Fruit fly (Drosophila melanogaster): ENCODE results near the gene CG43321.

The CG43321 gene

DNA sequence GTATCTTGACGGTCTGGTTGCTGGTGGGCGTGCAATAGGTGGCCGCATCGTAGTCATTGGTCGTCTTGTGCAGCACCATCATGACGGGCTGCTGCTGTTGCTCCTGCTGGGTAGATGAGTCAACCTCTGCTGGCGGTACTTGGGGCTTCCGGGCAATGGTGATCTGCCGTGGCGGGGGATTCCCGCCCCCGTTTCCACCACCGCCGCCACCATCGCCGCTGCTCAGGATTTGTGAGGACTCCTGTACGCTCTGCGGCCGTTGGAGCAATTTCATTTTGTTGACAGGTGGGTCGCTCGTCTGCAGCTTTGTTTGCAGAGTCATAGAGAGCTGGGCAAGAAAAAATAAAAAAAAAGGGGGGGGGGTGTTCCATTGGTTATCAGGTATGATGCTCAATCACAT lies 14.2 kb downstream of the CG43321 start:
- TF ChIP-seq Rel (GFP tag; optimal IDR thresholded peaks at IDR 0.05) = no peak
- peak; percentile 65 for TF ChIP-seq Rel (tag; optimal IDR thresholded peaks at IDR 0.05)
- no peak for TF ChIP-seq jim (GFP tag; optimal IDR thresholded peaks at IDR 0.05)

DNA sequence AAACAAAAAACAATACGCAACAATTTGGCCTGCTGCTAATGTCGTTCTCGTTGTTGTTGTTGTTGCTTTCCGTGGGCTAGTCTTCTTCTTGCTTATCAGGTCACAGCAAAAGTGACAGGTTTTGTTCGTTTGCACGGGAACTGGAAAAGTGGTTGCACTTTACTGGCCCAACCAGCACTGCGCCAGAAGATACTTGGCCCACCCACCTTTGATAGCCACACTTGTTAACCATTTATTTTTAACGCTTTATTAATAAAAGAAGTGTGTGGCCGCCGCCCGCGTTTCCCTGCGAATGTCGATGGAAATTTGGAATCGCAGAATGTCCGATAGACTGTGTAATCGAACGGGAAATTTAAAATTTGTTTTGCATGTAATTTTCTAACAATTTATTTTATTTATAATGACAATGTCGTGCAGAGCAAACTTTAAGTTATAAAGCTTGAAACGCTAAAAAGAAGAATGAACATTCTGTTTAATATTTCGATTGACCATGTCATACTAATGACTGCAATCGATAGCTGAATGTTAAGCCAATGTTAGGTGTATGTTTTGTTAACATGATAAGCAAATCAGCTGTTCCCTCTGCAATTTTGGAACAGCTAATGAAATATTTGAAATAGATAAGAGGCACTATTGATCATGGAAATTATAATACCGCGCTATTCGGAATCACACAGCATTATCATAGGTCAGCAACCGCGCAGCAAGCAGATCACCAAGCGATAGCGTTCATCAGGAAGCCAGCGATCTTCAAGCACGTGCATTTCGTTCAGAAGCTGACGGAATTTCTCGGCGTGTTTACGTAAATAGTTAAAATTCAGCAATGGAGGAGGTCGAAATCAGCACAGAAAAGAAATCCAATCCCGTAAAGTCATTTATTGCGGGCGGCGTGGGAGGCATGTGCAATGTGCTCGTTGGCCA lies 15.2 kb downstream of the CG43321 start, which contains the start of the genes CG31908 and MME1:
TSS of gene CG31908 (minus strand) at position 402 of the 921 bp plus-strand sequence.
TSS of gene MME1 (plus strand) at position 539 of the 921 bp plus-strand sequence.
- peak; percentile 82 for TF ChIP-seq tai (GFP tag; optimal IDR thresholded peaks at IDR 0.05)
- peak; percentile 40 for TF ChIP-seq Myc (optimal IDR thresholded peaks at IDR 0.05)
- no peak for TF ChIP-seq usp (GFP tag; optimal IDR thresholded peaks at IDR 0.05)
- peak; percentile 23 for TF ChIP-seq Sp1 (GFP tag; optimal IDR thresholded peaks at IDR 0.05)
- peak; percentile 80 for TF ChIP-seq GATAd (GFP tag; optimal IDR thresholded peaks at IDR 0.05)
- no peak for TF ChIP-seq N (GFP tag; optimal IDR thresholded peaks at IDR 0.05)
- peak; percentile 20 for TF ChIP-seq sv (GFP tag; optimal IDR thresholded peaks at IDR 0.05)
- TF ChIP-seq pan (optimal IDR thresholded peaks at IDR 0.05) = no peak
- TF ChIP-seq Hr78 (GFP tag; optimal IDR thresholded peaks at IDR 0.05) = no peak
- TF ChIP-seq ey (GFP tag; optimal IDR thresholded peaks at IDR 0.05) = peak; percentile 65
- TF ChIP-seq dmrt93B (GFP tag; optimal IDR thresholded peaks at IDR 0.05) = no peak
- no peak for TF ChIP-seq CrebA (GFP tag; optimal IDR thresholded peaks at IDR 0.05; ENCODE audit: borderline replicate concordance)
- TF ChIP-seq Mio (GFP tag; optimal IDR thresholded peaks at IDR 0.05) = no peak
- TF ChIP-seq woc (GFP tag; optimal IDR thresholded peaks at IDR 0.05) = no peak
- no peak for TF ChIP-seq Dfd (GFP tag; optimal IDR thresholded peaks at IDR 0.05)
- peak; percentile 45 for TF ChIP-seq dsf (GFP tag; optimal IDR thresholded peaks at IDR 0.05; ENCODE audit: borderline replicate concordance)
- TF ChIP-seq Jra (GFP tag; optimal IDR thresholded peaks at IDR 0.05) = peak; percentile 81
- TF ChIP-seq Vsx2 (GFP tag; optimal IDR thresholded peaks at IDR 0.05; ENCODE audit: partially characterized antibody) = no peak
- TF ChIP-seq psq (GFP tag; optimal IDR thresholded peaks at IDR 0.05) = peak; percentile 51
- TF ChIP-seq rgr (GFP tag; optimal IDR thresholded peaks at IDR 0.05) = peak; percentile 66
- no peak for TF ChIP-seq Rel (GFP tag; optimal IDR thresholded peaks at IDR 0.05)
- no peak for TF ChIP-seq Rel (tag; optimal IDR thresholded peaks at IDR 0.05)
- TF ChIP-seq Abd-B (GFP tag; optimal IDR thresholded peaks at IDR 0.05) = no peak
- TF ChIP-seq HLH106 (tag; optimal IDR thresholded peaks at IDR 0.05) = peak; percentile 3
- no peak for TF ChIP-seq CG9705 (GFP tag; optimal IDR thresholded peaks at IDR 0.05)
- TF ChIP-seq CG32264 (GFP tag; optimal IDR thresholded peaks at IDR 0.05) = peak; percentile 32
- peak; percentile 41 for TF ChIP-seq OdsH (GFP tag; optimal IDR thresholded peaks at IDR 0.05)
- TF ChIP-seq Hnf4 (GFP tag; optimal IDR thresholded peaks at IDR 0.05) = peak; percentile 45
- peak in 1 of 2 experiments; percentile 63 for TF ChIP-seq foxo (GFP tag; optimal IDR thresholded peaks at IDR 0.05)
- TF ChIP-seq dl (GFP tag; optimal IDR thresholded peaks at IDR 0.05; ENCODE audit: insufficient read depth in 1 of 2, partially characterized antibody in 2 of 2) = no peak
- no peak for TF ChIP-seq jim (GFP tag; optimal IDR thresholded peaks at IDR 0.05)
- peak; percentile 42 for TF ChIP-seq brk (GFP tag; optimal IDR thresholded peaks at IDR 0.05)
- peak; percentile 58 for TF ChIP-seq br (GFP tag; optimal IDR thresholded peaks at IDR 0.05)
- TF ChIP-seq Dif (GFP tag; optimal IDR thresholded peaks at IDR 0.05; ENCODE audit: partially characterized antibody) = no peak
- TF ChIP-seq lola (GFP tag; optimal IDR thresholded peaks at IDR 0.05) = no peak
- TF ChIP-seq sage (GFP tag; optimal IDR thresholded peaks at IDR 0.05) = peak; percentile 54
- peak; percentile 84 for TF ChIP-seq Hr83 (GFP tag; optimal IDR thresholded peaks at IDR 0.05; ENCODE audit: poor library complexity, severe bottlenecking)
- peak; percentile 59 for TF ChIP-seq fru (GFP tag; optimal IDR thresholded peaks at IDR 0.05)
- TF ChIP-seq h (GFP tag; optimal IDR thresholded peaks at IDR 0.05) = peak; percentile 54
